Fruit fly (Drosophila melanogaster) whole organism, wandering third instar larva: ENCODE measurements around the gene CG33639.

Source experiments
- Abd-B ChIP-seq: fragments of >200 bp; optimal IDR thresholded peaks from 2 replicates; lab custom pipeline; 2017; ENCODE audit warnings: missing biosample characterization, missing genetic modification characterization
- CrebA ChIP-seq: fragments of 200-800 bp; sonication (Bioruptor generic); optimal IDR thresholded peaks from 2 replicates; lab custom pipeline; 2016; ENCODE audit warnings: missing biosample characterization, mild to moderate bottlenecking, missing genetic modification characterization, borderline replicate concordance
- Hnf4 ChIP-seq: fragments of 200-800 bp; sonication (Bioruptor generic); optimal IDR thresholded peaks from 2 replicates; lab custom pipeline; 2016; ENCODE audit warnings: missing biosample characterization, mild to moderate bottlenecking, missing genetic modification characterization
- N ChIP-seq: fragments of >200 bp; optimal IDR thresholded peaks from 2 replicates; lab custom pipeline; 2018; ENCODE audit warnings: missing biosample characterization, missing external identifiers, missing genetic modification characterization
- OdsH ChIP-seq: fragments of 200-800 bp; sonication (Bioruptor generic); optimal IDR thresholded peaks from 2 replicates; lab custom pipeline; 2016; ENCODE audit warnings: missing biosample characterization, mild to moderate bottlenecking, missing genetic modification characterization
- br ChIP-seq: fragments of 200-800 bp; sonication (Bioruptor generic); optimal IDR thresholded peaks from 2 replicates; lab custom pipeline; 2016; ENCODE audit warnings: missing biosample characterization, missing genetic modification characterization
- dsf ChIP-seq: sonication (Bioruptor generic); optimal IDR thresholded peaks from 2 replicates; lab custom pipeline; 2016; ENCODE audit warnings: missing biosample characterization, missing genetic modification characterization, borderline replicate concordance
- fru ChIP-seq: fragments of 200-800 bp; sonication (Bioruptor generic); optimal IDR thresholded peaks from 3 replicates; lab custom pipeline; 2016; ENCODE audit warnings: missing biosample characterization, mild to moderate bottlenecking, missing genetic modification characterization
- h ChIP-seq: fragments of 200-800 bp; sonication (Bioruptor generic); optimal IDR thresholded peaks from 3 replicates; lab custom pipeline; 2016; ENCODE audit warnings: missing biosample characterization, mild to moderate bottlenecking, missing genetic modification characterization
- pan ChIP-seq: fragments of >200 bp; optimal IDR thresholded peaks from 2 replicates; lab custom pipeline; 2017
- psq ChIP-seq: fragments of 200-800 bp; sonication (Bioruptor generic); optimal IDR thresholded peaks from 3 replicates; lab custom pipeline; 2017; ENCODE audit warnings: missing biosample characterization, mild to moderate bottlenecking, missing genetic modification characterization, moderate library complexity
- usp ChIP-seq: fragments of >200 bp; optimal IDR thresholded peaks from 2 replicates; lab custom pipeline; 2017; ENCODE audit warnings: missing biosample characterization, missing genetic modification characterization
- woc ChIP-seq: sonication (Bioruptor generic); optimal IDR thresholded peaks from 2 replicates; lab custom pipeline; 2016; ENCODE audit warnings: missing biosample characterization, mild to moderate bottlenecking, missing genetic modification characterization

DNA sequence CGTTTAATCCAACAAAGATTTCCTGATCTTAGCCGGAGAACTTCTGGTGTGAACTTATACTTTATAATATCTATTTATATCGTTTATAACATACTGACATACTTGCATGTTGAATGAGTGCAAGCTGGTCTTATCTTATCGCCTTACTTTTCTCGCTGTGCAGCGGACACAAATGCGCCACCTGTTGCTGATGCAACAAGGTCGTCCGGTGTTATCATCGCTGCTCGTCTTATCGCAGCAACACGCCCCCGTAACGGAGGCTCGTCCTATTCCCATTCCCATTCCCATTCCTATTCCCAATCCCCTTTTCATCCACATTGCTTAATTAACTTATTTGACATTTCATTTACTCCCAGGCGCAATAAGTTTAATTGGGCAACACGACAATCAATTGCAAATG is 28.6 kb upstream of the CG33639 start:
- TF ChIP-seq pan (lab: Kevin White, UChicago) (no peak), usp (GFP tag; lab: Kevin White, UChicago) (no peak), OdsH (GFP tag; lab: Kevin White, UChicago) (no peak), CrebA (GFP tag; lab: Kevin White, UChicago) (no peak), N (GFP tag; lab: Kevin White, UChicago) (no peak), fru (GFP tag; lab: Kevin White, UChicago) (no peak), Hnf4 (GFP tag; lab: Kevin White, UChicago) (no peak), Abd-B (no peak), dsf (GFP tag; lab: Kevin White, UChicago) (no peak), h (GFP tag; lab: Kevin White, UChicago) (no peak), psq (GFP tag; lab: Kevin White, UChicago) (no peak), woc (GFP tag; lab: Kevin White, UChicago) (no peak), br (GFP tag; lab: Kevin White, UChicago) (no peak)
